Fruit fly (Drosophila melanogaster) whole organism, embryonic: ENCODE measurements around the gene CG4133.

Experiments used
- Antp ChIP-seq: fragments of 200-800 bp; sonication (Bioruptor generic); optimal IDR thresholded peaks from 3 replicates; lab custom pipeline; 2016; ENCODE audit warnings: missing biosample characterization, missing genetic modification characterization
- BtbVII ChIP-seq: fragments of 200-800 bp; sonication (Bioruptor generic); optimal IDR thresholded peaks from 3 replicates; lab custom pipeline; 2017; ENCODE audit warnings: missing biosample characterization, mild to moderate bottlenecking, missing genetic modification characterization
- CG10267 ChIP-seq: fragments of 200-800 bp; sonication (Bioruptor generic); optimal IDR thresholded peaks from 2 replicates; lab custom pipeline; 2018; ENCODE audit warnings: missing biosample characterization, mild to moderate bottlenecking, missing genetic modification characterization, moderate library complexity
- CG10959 ChIP-seq: fragments of 200-800 bp; sonication (Bioruptor generic); IDR thresholded peaks from 2 replicates; pipeline ENCODE4 v1.3.6; 2022; ENCODE audit warnings: missing biosample characterization, missing genetic modification characterization
- CG11504 ChIP-seq: fragments of 200-800 bp; sonication (Bioruptor generic); optimal IDR thresholded peaks from 3 replicates; lab custom pipeline; 2019; ENCODE audit warnings: missing biosample characterization, mild to moderate bottlenecking, missing genetic modification characterization, moderate library complexity
- CG13424 ChIP-seq: fragments of 200-800 bp; sonication (Bioruptor generic); optimal IDR thresholded peaks from 2 replicates; lab custom pipeline; 2019; ENCODE audit warnings: missing biosample characterization, mild to moderate bottlenecking, missing genetic modification characterization, moderate library complexity
- CG14965 ChIP-seq: fragments of 200-800 bp; sonication (Bioruptor generic); optimal IDR thresholded peaks from 2 replicates; lab custom pipeline; 2016; ENCODE audit warnings: missing biosample characterization, missing genetic modification characterization, borderline replicate concordance
- CG15479 ChIP-seq: fragments of 200-800 bp; sonication (Bioruptor generic); optimal IDR thresholded peaks from 3 replicates; lab custom pipeline; 2019; ENCODE audit warnings: missing biosample characterization, mild to moderate bottlenecking, missing genetic modification characterization, moderate library complexity
- CG1647 ChIP-seq: fragments of 200-800 bp; sonication (Bioruptor generic); optimal IDR thresholded peaks from 3 replicates; lab custom pipeline; 2016; ENCODE audit warnings: missing biosample characterization, missing genetic modification characterization
- CG18011 ChIP-seq: fragments of 200-800 bp; sonication (Bioruptor generic); optimal IDR thresholded peaks from 2 replicates; lab custom pipeline; 2017; ENCODE audit warnings: missing biosample characterization, missing genetic modification characterization, mild to moderate bottlenecking, moderate library complexity, missing genotype
- CG18599 ChIP-seq: fragments of 200-800 bp; sonication (Bioruptor generic); optimal IDR thresholded peaks from 3 replicates; lab custom pipeline; 2017; ENCODE audit warnings: missing biosample characterization, missing genetic modification characterization, mild to moderate bottlenecking, moderate library complexity, missing genetic modification reagents
- CG2129 ChIP-seq: fragments of 200-800 bp; sonication (Bioruptor generic); IDR thresholded peaks from 2 replicates; pipeline ENCODE4 v1.3.6; 2022; ENCODE audit warnings: missing biosample characterization, missing genetic modification characterization; ENCODE audit not compliant: partially characterized antibody
- CG2678 ChIP-seq: fragments of 200-800 bp; sonication (Bioruptor generic); optimal IDR thresholded peaks from 3 replicates; lab custom pipeline; 2019; ENCODE audit warnings: missing biosample characterization, mild to moderate bottlenecking, missing genetic modification characterization, moderate library complexity
- CG31441 ChIP-seq: fragments of 200-800 bp; sonication (Bioruptor generic); IDR thresholded peaks from 2 replicates; pipeline ENCODE4 v1.3.6; 2022; ENCODE audit warnings: missing biosample characterization, missing genetic modification characterization
- CG33557 ChIP-seq: fragments of 200-800 bp; sonication (Bioruptor generic); optimal IDR thresholded peaks from 2 replicates; lab custom pipeline; 2019; ENCODE audit warnings: missing biosample characterization, mild to moderate bottlenecking, missing genetic modification characterization, moderate library complexity
- CG4424 ChIP-seq: fragments of 200-800 bp; sonication (Bioruptor generic); optimal IDR thresholded peaks from 3 replicates; lab custom pipeline; 2016; ENCODE audit warnings: missing biosample characterization, missing genetic modification characterization
- CG4854 ChIP-seq: fragments of 200-800 bp; sonication (Bioruptor generic); optimal IDR thresholded peaks from 2 replicates; lab custom pipeline; 2016; ENCODE audit warnings: missing biosample characterization, missing genetic modification characterization, inconsistent platforms
- CG7357 ChIP-seq: fragments of 200-800 bp; sonication (Bioruptor generic); IDR thresholded peaks from 3 replicates; pipeline ENCODE4 v1.3.6; 2022; ENCODE audit warnings: missing biosample characterization, missing genetic modification characterization
- CG8290 ChIP-seq, 3 experiments: fragments of 200-800 bp; sonication (Bioruptor generic); optimal IDR thresholded peaks; 2 replicates each; lab custom pipeline; 2016 to 2019; ENCODE audit warnings: missing biosample characterization in 3 of 3, missing genetic modification characterization in 3 of 3, mild to moderate bottlenecking in 2 of 3, moderate library complexity in 1 of 3
- CG9727 ChIP-seq: fragments of 200-800 bp; sonication (Bioruptor generic); optimal IDR thresholded peaks from 3 replicates; lab custom pipeline; 2017; ENCODE audit warnings: missing biosample characterization, mild to moderate bottlenecking, missing genetic modification characterization
- Dll ChIP-seq: fragments of 200-800 bp; sonication (Bioruptor generic); IDR thresholded peaks from 4 replicates; pipeline ENCODE4 v1.3.6; 2022; ENCODE audit warnings: missing biosample characterization, missing genetic modification characterization; ENCODE audit not compliant: partially characterized antibody
- Doc2 ChIP-seq: fragments of 200-800 bp; sonication (Bioruptor generic); IDR thresholded peaks from 2 replicates; pipeline ENCODE4 v1.3.6; 2022; ENCODE audit warnings: missing biosample characterization, missing genetic modification characterization
- E2f2 ChIP-seq: fragments of 200-800 bp; sonication (Bioruptor generic); IDR thresholded peaks from 2 replicates; pipeline ENCODE4 v1.3.6; 2022; ENCODE audit warnings: missing biosample characterization, missing genetic modification characterization
- Eip74EF ChIP-seq, 2 experiments: fragments of 200-800 bp in 1 of 2; fragments of >200 bp in 1 of 2; sonication (Bioruptor generic) in 1 of 2; optimal IDR thresholded peaks; 2 replicates each; lab custom pipeline; 2017 to 2019; ENCODE audit warnings: missing biosample characterization in 2 of 2, missing genetic modification characterization in 2 of 2, mild to moderate bottlenecking in 1 of 2, moderate library complexity in 1 of 2
- Elba2 ChIP-seq: fragments of 200-800 bp; sonication (Bioruptor generic); optimal IDR thresholded peaks from 3 replicates; lab custom pipeline; 2016; ENCODE audit warnings: missing biosample characterization, missing genetic modification characterization
- Fer1 ChIP-seq: fragments of 200-800 bp; sonication (Bioruptor generic); optimal IDR thresholded peaks from 2 replicates; lab custom pipeline; 2017; ENCODE audit warnings: missing biosample characterization, mild to moderate bottlenecking, missing genetic modification characterization
- Hsf ChIP-seq: fragments of 200-800 bp; sonication (Bioruptor generic); optimal IDR thresholded peaks from 3 replicates; lab custom pipeline; 2016; ENCODE audit warnings: missing biosample characterization, missing genetic modification characterization
- Jarid2 ChIP-seq: fragments of 200-800 bp; sonication (Bioruptor generic); optimal IDR thresholded peaks from 3 replicates; lab custom pipeline; 2017; ENCODE audit warnings: mild to moderate bottlenecking, missing biosample characterization, missing genetic modification reagents, missing genetic modification characterization
- Rx ChIP-seq: fragments of 200-800 bp; sonication (Bioruptor generic); IDR thresholded peaks from 2 replicates; pipeline ENCODE4 v1.3.6; 2022; ENCODE audit warnings: missing biosample characterization, missing genetic modification characterization
- Stat92E ChIP-seq, 3 experiments: fragments of >200 bp in 2 of 3; fragments of 200-800 bp in 1 of 3; sonication (Bioruptor generic) in 1 of 3; optimal IDR thresholded peaks; 2 replicates each; lab custom pipeline; 2017 to 2019; ENCODE audit warnings: missing biosample characterization in 3 of 3, missing genetic modification characterization in 3 of 3, mild to moderate bottlenecking in 1 of 3, moderate library complexity in 1 of 3
- ap ChIP-seq: fragments of 200-800 bp; sonication (Bioruptor generic); IDR thresholded peaks from 2 replicates; pipeline ENCODE4 v1.3.6; 2022; ENCODE audit warnings: missing biosample characterization, missing genetic modification characterization
- ash1 ChIP-seq: fragments of 200-800 bp; sonication (Bioruptor generic); optimal IDR thresholded peaks from 2 replicates; lab custom pipeline; 2018; ENCODE audit warnings: missing biosample characterization, mild to moderate bottlenecking, missing genetic modification characterization
- ato ChIP-seq: fragments of 200-800 bp; sonication (Bioruptor generic); IDR thresholded peaks from 2 replicates; pipeline ENCODE4 v1.3.6; 2022; ENCODE audit warnings: missing biosample characterization, missing genetic modification characterization; ENCODE audit not compliant: partially characterized antibody
- btn ChIP-seq: fragments of 200-800 bp; sonication (Bioruptor generic); optimal IDR thresholded peaks from 2 replicates; lab custom pipeline; 2016; ENCODE audit warnings: missing biosample characterization, missing genetic modification characterization
- croc ChIP-seq: fragments of 200-800 bp; sonication (Bioruptor generic); conservative IDR thresholded peaks from 3 replicates; pipeline ENCODE4 v1.3.6; 2022; ENCODE audit warnings: missing biosample characterization, missing genetic modification characterization
- dpn ChIP-seq, 2 experiments: fragments of 200-800 bp; sonication (Bioruptor generic); optimal IDR thresholded peaks; 3 replicates each; lab custom pipeline; 2016; ENCODE audit warnings: missing biosample characterization in 2 of 2, missing genetic modification characterization in 2 of 2
- eve ChIP-seq, 2 experiments: fragments of >200 bp; optimal IDR thresholded peaks; 2 replicates each; lab custom pipeline; 2017; ENCODE audit warnings: missing biosample characterization in 2 of 2, missing genetic modification characterization in 2 of 2
- h ChIP-seq: fragments of >200 bp; optimal IDR thresholded peaks from 2 replicates; lab custom pipeline; 2017
- onecut ChIP-seq: fragments of 200-800 bp; sonication (Bioruptor generic); IDR thresholded peaks from 2 replicates; pipeline ENCODE4 v1.3.6; 2022; ENCODE audit warnings: missing biosample characterization, missing genetic modification characterization
- peb ChIP-seq: fragments of 200-800 bp; sonication (Bioruptor generic); IDR thresholded peaks from 2 replicates; pipeline ENCODE4 v1.3.6; 2022; ENCODE audit warnings: missing biosample characterization, missing genetic modification characterization
- sc ChIP-seq, 3 experiments: fragments of >200 bp in 2 of 3; fragments of 200-800 bp in 1 of 3; sonication (Bioruptor generic) in 1 of 3; optimal IDR thresholded peaks; 2 replicates in 2 of 3; 3 replicates in 1 of 3; lab custom pipeline; 2017; ENCODE audit warnings: mild to moderate bottlenecking in 1 of 3, missing biosample characterization in 1 of 3, missing genetic modification characterization in 1 of 3, missing genetic modification reagents in 1 of 3
- sim ChIP-seq: fragments of 200-800 bp; sonication (Bioruptor generic); IDR thresholded peaks from 2 replicates; pipeline ENCODE4 v1.3.6; 2022; ENCODE audit warnings: missing biosample characterization, missing genetic modification characterization
- unpg ChIP-seq: fragments of 200-800 bp; sonication (Bioruptor generic); optimal IDR thresholded peaks from 3 replicates; lab custom pipeline; 2018; ENCODE audit warnings: missing biosample characterization, mild to moderate bottlenecking, missing genetic modification characterization, moderate library complexity
- zfh1 ChIP-seq: fragments of 200-800 bp; sonication (Bioruptor generic); IDR thresholded peaks from 3 replicates; pipeline ENCODE4 v1.3.6; 2022; ENCODE audit warnings: missing biosample characterization, missing genetic modification characterization

The CG4133 gene

dm6 chr2L:485825-486240 is 30.5 kb downstream of the CG4133 start (continued):
- TF ChIP-seq Jarid2 = peak; percentile 73
- TF ChIP-seq CG2129 = no peak
- TF ChIP-seq E2f2 = peak; percentile 70
- peak; percentile 88 for TF ChIP-seq CG8290 (GFP tag; optimal IDR thresholded peaks at IDR 0.05; lab: Kevin White, UChicago)
- TF ChIP-seq CG8290 (tag; optimal IDR thresholded peaks at IDR 0.05; lab: Kevin White, UChicago) = peak; percentile 96
- peak; percentile 95 for TF ChIP-seq Fer1 (GFP tag; lab: Kevin White, UChicago)
- peak; percentile 83 for TF ChIP-seq CG13424
- peak; percentile 83 for TF ChIP-seq Antp (GFP tag; lab: Kevin White, UChicago)
- no peak for TF ChIP-seq Elba2 (GFP tag; lab: Kevin White, UChicago)
- TF ChIP-seq Rx (GFP tag; lab: Robert Waterston, UW) = peak; percentile 64
- TF ChIP-seq CG31441 (GFP tag; lab: Robert Waterston, UW) = peak; percentile 66; the same call in 1 of the 2 replicates
- peak; percentile 95 for TF ChIP-seq CG33557
- peak; percentile 91 for TF ChIP-seq BtbVII (GFP tag; lab: Kevin White, UChicago)
- peak; percentile 91 for TF ChIP-seq onecut (GFP tag; lab: Robert Waterston, UW)
- peak; percentile 61 for TF ChIP-seq CG15479 (GFP tag; lab: Kevin White, UChicago)
- no peak for TF ChIP-seq h (lab: Kevin White, UChicago)
- TF ChIP-seq Hsf (GFP tag; lab: Kevin White, UChicago) = peak; percentile 54
- no peak for TF ChIP-seq Doc2 (GFP tag; lab: Robert Waterston, UW)
- TF ChIP-seq Eip74EF (GFP tag; optimal IDR thresholded peaks at IDR 0.05; lab: Kevin White, UChicago) = peak in 1 of 2 experiments; percentile 63
- TF ChIP-seq CG11504 (tag; lab: Kevin White, UChicago) = peak; percentile 76
- peak; percentile 30; the same call in 1 of the 3 replicates for TF ChIP-seq croc (GFP tag; lab: Robert Waterston, UW)
- peak in 1 of 2 experiments; percentile 92 for TF ChIP-seq eve (GFP tag; optimal IDR thresholded peaks at IDR 0.05; lab: Kevin White, UChicago)
- TF ChIP-seq sc (optimal IDR thresholded peaks at IDR 0.05; lab: Kevin White, UChicago) = no peak
- peak; percentile 94 for TF ChIP-seq sc (GFP tag; optimal IDR thresholded peaks at IDR 0.05; lab: Kevin White, UChicago)
- peak; percentile 59 for TF ChIP-seq CG18011 (GFP tag; lab: Kevin White, UChicago)
- peak; percentile 87 for TF ChIP-seq CG14965 (GFP tag; lab: Kevin White, UChicago)
- no peak for TF ChIP-seq ato (GFP tag; lab: Robert Waterston, UW)
- TF ChIP-seq CG4854 (GFP tag; lab: Kevin White, UChicago) = peak; percentile 88
- peak in 1 of 3 experiments; percentile 19 for TF ChIP-seq Stat92E (GFP tag; optimal IDR thresholded peaks at IDR 0.05; lab: Kevin White, UChicago)
- TF ChIP-seq ap (GFP tag; lab: Robert Waterston, UW) = peak; percentile 70
- TF ChIP-seq btn (GFP tag; lab: Kevin White, UChicago) = peak; percentile 89
- peak; percentile 85 for TF ChIP-seq dpn (GFP tag; optimal IDR thresholded peaks at IDR 0.05; lab: Kevin White, UChicago)
- TF ChIP-seq CG18599 (GFP tag; lab: Kevin White, UChicago) = peak; percentile 95
- TF ChIP-seq CG7357 (GFP tag; lab: Robert Waterston, UW) = no peak; the same call in 1 of the 3 replicates
- TF ChIP-seq CG10959 = peak; percentile 70
- TF ChIP-seq zfh1 = peak; percentile 90
- TF ChIP-seq CG4424 = peak; percentile 81
- peak; percentile 39 for TF ChIP-seq CG10267 (tag; lab: Kevin White, UChicago)
- TF ChIP-seq peb (GFP tag; lab: Robert Waterston, UW) = peak; percentile 69; the same call in 1 of the 2 replicates
- TF ChIP-seq sim (GFP tag; lab: Robert Waterston, UW) = peak; percentile 91
- TF ChIP-seq unpg (GFP tag; lab: Kevin White, UChicago) = peak; percentile 78
- TF ChIP-seq Dll (GFP tag; lab: Robert Waterston, UW) = no peak
- TF ChIP-seq CG2678 (tag; lab: Kevin White, UChicago) = peak; percentile 86
- peak; percentile 91 for TF ChIP-seq CG9727
- peak; percentile 78 for TF ChIP-seq CG1647 (GFP tag; lab: Kevin White, UChicago)
- peak; percentile 90 for TF ChIP-seq ash1 (GFP tag; lab: Kevin White, UChicago)
